Fruit fly (Drosophila melanogaster) whole organism, embryonic: ENCODE results near the gene lark.
A peak's percentile ranks its signal among the peaks of the same experiment; 100 is the strongest.

Experiments
- CG10321 ChIP-seq: fragments of 200-800 bp; sonication (Bioruptor generic); IDR thresholded peaks from 2 replicates; pipeline ENCODE4 v1.3.6; 2022; ENCODE audit warnings: missing biosample characterization, missing genetic modification characterization
- CG10565 ChIP-seq: fragments of 200-800 bp; sonication (Bioruptor generic); optimal IDR thresholded peaks from 3 replicates; lab custom pipeline; 2016; ENCODE audit warnings: missing biosample characterization, mild to moderate bottlenecking, missing genetic modification characterization
- CG13123 ChIP-seq: fragments of 200-800 bp; sonication (Bioruptor generic); optimal IDR thresholded peaks from 2 replicates; lab custom pipeline; 2016; ENCODE audit warnings: missing biosample characterization, missing genetic modification characterization
- CG14014 ChIP-seq: fragments of 200-800 bp; sonication (Bioruptor generic); IDR thresholded peaks from 2 replicates; pipeline ENCODE4 v1.3.6; 2022; ENCODE audit warnings: missing biosample characterization, missing genetic modification characterization
- CG15269 ChIP-seq: fragments of 200-800 bp; sonication (Bioruptor generic); optimal IDR thresholded peaks from 2 replicates; lab custom pipeline; 2018; ENCODE audit warnings: missing biosample characterization, mild to moderate bottlenecking, missing genetic modification characterization, moderate library complexity
- CG1602 ChIP-seq: fragments of 200-800 bp; sonication (Bioruptor generic); optimal IDR thresholded peaks from 3 replicates; lab custom pipeline; 2016; ENCODE audit warnings: missing biosample characterization, missing genetic modification characterization
- CG2202 ChIP-seq: fragments of 200-800 bp; sonication (Bioruptor generic); optimal IDR thresholded peaks from 2 replicates; lab custom pipeline; 2018; ENCODE audit warnings: missing biosample characterization, mild to moderate bottlenecking, missing genetic modification characterization
- CG3065 ChIP-seq: fragments of 200-800 bp; sonication (Bioruptor generic); optimal IDR thresholded peaks from 2 replicates; lab custom pipeline; 2016; ENCODE audit warnings: missing biosample characterization, missing genetic modification characterization
- CG31441 ChIP-seq: fragments of 200-800 bp; sonication (Bioruptor generic); IDR thresholded peaks from 2 replicates; pipeline ENCODE4 v1.3.6; 2022; ENCODE audit warnings: missing biosample characterization, missing genetic modification characterization
- CG34224 ChIP-seq: fragments of 200-800 bp; sonication (Bioruptor generic); IDR thresholded peaks from 3 replicates; pipeline ENCODE4 v1.3.6; 2022; ENCODE audit warnings: missing biosample characterization, missing genetic modification characterization; ENCODE audit not compliant: partially characterized antibody
- CG4360 ChIP-seq: fragments of 200-800 bp; sonication (Bioruptor generic); IDR thresholded peaks from 2 replicates; pipeline ENCODE4 v1.3.6; 2022; ENCODE audit warnings: missing biosample characterization, missing genetic modification characterization
- CG4730 ChIP-seq: fragments of 200-800 bp; sonication (Bioruptor generic); IDR thresholded peaks from 2 replicates; pipeline ENCODE4 v1.3.6; 2022; ENCODE audit warnings: missing biosample characterization, missing genetic modification characterization
- CG4820 ChIP-seq: fragments of 200-800 bp; sonication (Bioruptor generic); optimal IDR thresholded peaks from 3 replicates; lab custom pipeline; 2016; ENCODE audit warnings: missing biosample characterization, missing genetic modification characterization
- CG8359 ChIP-seq: fragments of 200-800 bp; sonication (Bioruptor generic); optimal IDR thresholded peaks from 2 replicates; lab custom pipeline; 2017; ENCODE audit warnings: missing biosample characterization, mild to moderate bottlenecking, missing genetic modification characterization, borderline replicate concordance
- CG8765 ChIP-seq: fragments of 200-800 bp; sonication (Bioruptor generic); IDR thresholded peaks from 2 replicates; pipeline ENCODE4 v1.3.6; 2022; ENCODE audit warnings: missing biosample characterization, missing genetic modification characterization
- CG9609 ChIP-seq: fragments of 200-800 bp; sonication (Bioruptor generic); optimal IDR thresholded peaks from 3 replicates; lab custom pipeline; 2016; ENCODE audit warnings: missing biosample characterization, missing genetic modification characterization
- CoRest ChIP-seq: fragments of 200-800 bp; sonication (Bioruptor generic); optimal IDR thresholded peaks from 3 replicates; lab custom pipeline; 2018; ENCODE audit warnings: missing biosample characterization, mild to moderate bottlenecking, missing genetic modification characterization, moderate library complexity
- D19A ChIP-seq: fragments of 200-800 bp; optimal IDR thresholded peaks from 3 replicates; lab custom pipeline; 2019; ENCODE audit warnings: missing biosample characterization, mild to moderate bottlenecking, missing genetic modification characterization, moderate library complexity
- Dip3 ChIP-seq: fragments of 200-800 bp; sonication (Bioruptor generic); optimal IDR thresholded peaks from 3 replicates; lab custom pipeline; 2016; ENCODE audit warnings: missing biosample characterization, missing genetic modification characterization
- Dref ChIP-seq: fragments of 200-800 bp; sonication (Bioruptor generic); IDR thresholded peaks from 2 replicates; pipeline ENCODE4 v1.3.6; 2022; ENCODE audit warnings: missing biosample characterization, missing genetic modification characterization
- Fer2 ChIP-seq: fragments of 200-800 bp; sonication (Bioruptor generic); optimal IDR thresholded peaks from 2 replicates; lab custom pipeline; 2018; ENCODE audit warnings: missing biosample characterization, mild to moderate bottlenecking, missing genetic modification characterization, moderate library complexity
- HLH4C ChIP-seq: fragments of 200-800 bp; sonication (Bioruptor generic); IDR thresholded peaks from 3 replicates; pipeline ENCODE4 v1.3.6; 2022; ENCODE audit warnings: missing biosample characterization, missing genetic modification characterization; ENCODE audit not compliant: partially characterized antibody
- Hmr ChIP-seq: fragments of 200-800 bp; sonication (Bioruptor generic); optimal IDR thresholded peaks from 3 replicates; lab custom pipeline; 2017; ENCODE audit warnings: mild to moderate bottlenecking, missing biosample characterization, missing genetic modification reagents, missing genetic modification characterization
- Jarid2 ChIP-seq: fragments of 200-800 bp; sonication (Bioruptor generic); optimal IDR thresholded peaks from 3 replicates; lab custom pipeline; 2017; ENCODE audit warnings: mild to moderate bottlenecking, missing biosample characterization, missing genetic modification reagents, missing genetic modification characterization
- NK7.1 ChIP-seq: fragments of 200-800 bp; sonication (Bioruptor generic); optimal IDR thresholded peaks from 3 replicates; lab custom pipeline; 2016; ENCODE audit warnings: missing biosample characterization, missing genetic modification characterization
- Sox102F ChIP-seq: fragments of 200-800 bp; sonication (Bioruptor generic); optimal IDR thresholded peaks from 2 replicates; lab custom pipeline; 2018; ENCODE audit warnings: missing biosample characterization, mild to moderate bottlenecking, missing genetic modification characterization, moderate library complexity
- Spps ChIP-seq: fragments of 200-800 bp; sonication (Bioruptor generic); optimal IDR thresholded peaks from 2 replicates; lab custom pipeline; 2018; ENCODE audit warnings: missing biosample characterization, mild to moderate bottlenecking, missing genetic modification characterization
- Sry-β ChIP-seq: fragments of 200-800 bp; sonication (Bioruptor generic); optimal IDR thresholded peaks from 2 replicates; lab custom pipeline; 2018; ENCODE audit warnings: missing biosample characterization, mild to moderate bottlenecking, missing genetic modification characterization, moderate library complexity
- Usf ChIP-seq: fragments of 200-800 bp; sonication (Bioruptor generic); optimal IDR thresholded peaks from 2 replicates; lab custom pipeline; 2017; ENCODE audit warnings: missing genotype, missing biosample characterization, missing genetic modification characterization
- aop ChIP-seq: fragments of 200-800 bp; sonication (Bioruptor generic); IDR thresholded peaks from 2 replicates; pipeline ENCODE4 v1.3.6; 2022; ENCODE audit warnings: missing biosample characterization, missing genetic modification characterization
- ara ChIP-seq: fragments of 200-800 bp; sonication (Bioruptor generic); IDR thresholded peaks from 2 replicates; pipeline ENCODE4 v1.3.6; 2022; ENCODE audit warnings: missing biosample characterization, missing genetic modification characterization
- bowl ChIP-seq: fragments of 200-800 bp; sonication (Bioruptor generic); IDR thresholded peaks from 2 replicates; pipeline ENCODE4 v1.3.6; 2022; ENCODE audit warnings: missing biosample characterization, missing genetic modification characterization
- chm ChIP-seq: fragments of 200-800 bp; sonication (Bioruptor generic); IDR thresholded peaks from 2 replicates; pipeline ENCODE4 v1.3.6; 2022; ENCODE audit warnings: missing biosample characterization, missing genetic modification characterization
- crol ChIP-seq: fragments of 200-800 bp; sonication (Bioruptor generic); IDR thresholded peaks from 2 replicates; pipeline ENCODE4 v1.3.6; 2022; ENCODE audit warnings: missing biosample characterization, missing genetic modification characterization
- dimm ChIP-seq: fragments of 200-800 bp; sonication (Bioruptor generic); IDR thresholded peaks from 2 replicates; pipeline ENCODE4 v1.3.6; 2022; ENCODE audit warnings: missing biosample characterization, missing genetic modification characterization
- dmrt11E ChIP-seq: fragments of 200-800 bp; sonication (Bioruptor generic); optimal IDR thresholded peaks from 3 replicates; lab custom pipeline; 2018; ENCODE audit warnings: missing biosample characterization, mild to moderate bottlenecking, missing genetic modification characterization, moderate library complexity
- en ChIP-seq: fragments of 200-800 bp; sonication (Bioruptor generic); optimal IDR thresholded peaks from 2 replicates; lab custom pipeline; 2016; ENCODE audit warnings: missing biosample characterization, missing genetic modification characterization
- exex ChIP-seq: fragments of 200-800 bp; sonication (Bioruptor generic); optimal IDR thresholded peaks from 4 replicates; lab custom pipeline; 2018; ENCODE audit warnings: missing biosample characterization, mild to moderate bottlenecking, missing genetic modification characterization, moderate library complexity
- fd102C ChIP-seq: fragments of 200-800 bp; sonication (Bioruptor generic); optimal IDR thresholded peaks from 2 replicates; lab custom pipeline; 2018; ENCODE audit warnings: missing biosample characterization, mild to moderate bottlenecking, missing genetic modification characterization, moderate library complexity
- fd96Cb ChIP-seq: fragments of 200-800 bp; sonication (Bioruptor generic); optimal IDR thresholded peaks from 2 replicates; lab custom pipeline; 2018; ENCODE audit warnings: missing biosample characterization, mild to moderate bottlenecking, missing genetic modification characterization, moderate library complexity
- gem ChIP-seq: fragments of 200-800 bp; sonication (Bioruptor generic); optimal IDR thresholded peaks from 2 replicates; lab custom pipeline; 2019; ENCODE audit warnings: missing biosample characterization, mild to moderate bottlenecking, missing genetic modification characterization, moderate library complexity
- grau ChIP-seq: fragments of 200-800 bp; optimal IDR thresholded peaks from 3 replicates; lab custom pipeline; 2019; ENCODE audit warnings: missing biosample characterization, mild to moderate bottlenecking, missing genetic modification characterization, moderate library complexity
- gsb-n ChIP-seq: fragments of 200-800 bp; sonication (Bioruptor generic); optimal IDR thresholded peaks from 3 replicates; lab custom pipeline; 2018; ENCODE audit warnings: missing biosample characterization, mild to moderate bottlenecking, missing genetic modification characterization
- inv ChIP-seq: fragments of 200-800 bp; sonication (Bioruptor generic); IDR thresholded peaks from 2 replicates; pipeline ENCODE4 v1.3.6; 2022; ENCODE audit warnings: missing biosample characterization, missing genetic modification characterization; ENCODE audit not compliant: partially characterized antibody
- odd ChIP-seq: fragments of 200-800 bp; sonication (Bioruptor generic); optimal IDR thresholded peaks from 2 replicates; lab custom pipeline; 2017; ENCODE audit warnings: missing biosample characterization, mild to moderate bottlenecking, missing genetic modification characterization
- rib ChIP-seq: fragments of 200-800 bp; sonication (Bioruptor generic); IDR thresholded peaks from 2 replicates; pipeline ENCODE4 v1.3.6; 2022; ENCODE audit warnings: missing biosample characterization, missing genetic modification characterization
- salm ChIP-seq: fragments of 200-800 bp; sonication (Bioruptor generic); optimal IDR thresholded peaks from 2 replicates; lab custom pipeline; 2018; ENCODE audit warnings: missing biosample characterization, mild to moderate bottlenecking, missing genetic modification characterization
- schlank ChIP-seq: fragments of 200-800 bp; sonication (Bioruptor generic); optimal IDR thresholded peaks from 2 replicates; lab custom pipeline; 2018; ENCODE audit warnings: missing biosample characterization, mild to moderate bottlenecking, missing genetic modification characterization
- slbo ChIP-seq: fragments of 200-800 bp; sonication (Bioruptor generic); IDR thresholded peaks from 2 replicates; pipeline ENCODE4 v1.3.6; 2022; ENCODE audit warnings: missing biosample characterization, missing genetic modification characterization
- so ChIP-seq: fragments of 200-800 bp; sonication (Bioruptor generic); IDR thresholded peaks from 3 replicates; pipeline ENCODE4 v1.3.6; 2022; ENCODE audit warnings: missing biosample characterization, missing genetic modification characterization
- tin ChIP-seq: fragments of 200-800 bp; sonication (Bioruptor generic); optimal IDR thresholded peaks from 3 replicates; lab custom pipeline; 2016; ENCODE audit warnings: missing biosample characterization, missing genetic modification characterization

The lark gene

DNA sequence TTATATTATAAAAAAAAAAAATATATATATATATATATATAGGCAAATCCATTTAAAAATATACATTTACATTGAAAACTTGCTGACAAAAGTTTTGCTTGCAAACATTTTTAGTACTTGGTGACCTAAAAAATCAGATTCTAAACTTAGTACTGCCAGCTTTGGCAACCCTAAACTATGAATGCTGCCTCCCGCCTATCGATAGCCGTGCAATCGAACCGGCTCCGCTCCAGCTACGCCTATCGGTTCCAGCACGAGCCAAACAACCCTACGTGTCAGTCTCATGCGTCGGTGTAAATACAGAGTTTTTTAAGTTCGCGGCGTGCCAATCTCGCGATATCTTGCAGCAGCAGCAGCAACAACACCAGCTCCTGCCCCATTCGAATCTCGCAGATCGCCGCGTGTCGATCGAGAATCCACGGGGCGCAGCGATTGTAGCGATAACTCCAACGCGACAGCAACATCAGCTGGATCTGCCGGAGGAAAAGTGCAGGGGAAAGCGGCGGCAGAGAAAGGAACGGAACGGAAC lies 21.3 kb downstream of the lark start, which contains the start of gene Sec63 (continued):
- TF ChIP-seq chm (GFP tag; lab: Robert Waterston, UW) (0 out of 2 replicates have a peak, but pooled peaks have one; percentile 34), CG15269 (tag; lab: Kevin White, UChicago) (peak; percentile 16), Spps (tag; lab: Kevin White, UChicago) (no peak), CG8765 (no peak), fd102C (GFP tag; lab: Kevin White, UChicago) (no peak), CG13123 (GFP tag; lab: Kevin White, UChicago) (peak; percentile 46), NK7.1 (GFP tag; lab: Kevin White, UChicago) (no peak), inv (GFP tag; lab: Robert Waterston, UW) (peak; percentile 75), Dref (GFP tag; lab: Robert Waterston, UW) (peak; percentile 95), CG4730 (GFP tag; lab: Robert Waterston, UW) (no peak), CG8359 (GFP tag; lab: Kevin White, UChicago) (no peak), Jarid2 (GFP tag; lab: Kevin White, UChicago) (peak; percentile 6), CG14014 (GFP tag; lab: Robert Waterston, UW) (peak; percentile 66), so (peak; percentile 60; the same call in 2 of the 3 replicates), salm (tag; lab: Kevin White, UChicago) (no peak), bowl (GFP tag; lab: Robert Waterston, UW) (no peak), en (GFP tag; lab: Kevin White, UChicago) (no peak), CG10565 (GFP tag; lab: Kevin White, UChicago) (no peak), odd (peak; percentile 36), CG31441 (GFP tag; lab: Robert Waterston, UW) (peak; percentile 51; the same call in 1 of the 2 replicates), exex (tag; lab: Kevin White, UChicago) (peak; percentile 29), CoRest (tag; lab: Kevin White, UChicago) (peak; percentile 34), Hmr (GFP tag; lab: Kevin White, UChicago) (peak; percentile 67), CG3065 (GFP tag; lab: Kevin White, UChicago) (peak; percentile 52), rib (GFP tag; lab: Robert Waterston, UW) (no peak), grau (tag; lab: Kevin White, UChicago) (peak; percentile 53), crol (GFP tag; lab: Robert Waterston, UW) (peak; percentile 56), Dip3 (GFP tag; lab: Kevin White, UChicago) (peak; percentile 58), gem (tag; lab: Kevin White, UChicago) (peak; percentile 71), CG9609 (GFP tag; lab: Kevin White, UChicago) (peak; percentile 10), schlank (tag; lab: Kevin White, UChicago) (no peak), Sox102F (GFP tag; lab: Kevin White, UChicago) (no peak), dimm (no peak), CG34224 (GFP tag; lab: Robert Waterston, UW) (peak; percentile 63), Fer2 (tag; lab: Kevin White, UChicago) (peak; percentile 26), HLH4C (GFP tag; lab: Robert Waterston, UW) (peak; percentile 89), ara (peak; percentile 25; the same call in 1 of the 2 replicates), CG2202 (tag; lab: Kevin White, UChicago) (no peak), CG4360 (no peak), CG4820 (GFP tag; lab: Kevin White, UChicago) (peak; percentile 21), aop (no peak), fd96Cb (peak; percentile 7), slbo (peak; percentile 78), dmrt11E (tag; lab: Kevin White, UChicago) (no peak), Usf (GFP tag; lab: Kevin White, UChicago) (no peak), CG10321 (GFP tag; lab: Robert Waterston, UW) (no peak), Sry-β (GFP tag; lab: Kevin White, UChicago) (peak; percentile 27), tin (GFP tag; lab: Kevin White, UChicago) (peak; percentile 7), CG1602 (no peak), gsb-n (tag; lab: Kevin White, UChicago) (no peak), D19A (tag; lab: Kevin White, UChicago) (no peak)
